Fruit fly (Drosophila melanogaster) whole organism, embryonic: ENCODE measurements around the gene Hexo1.

Source experiments
- Abd-B ChIP-seq: fragments of 200-800 bp; sonication (Bioruptor generic); optimal IDR thresholded peaks from 2 replicates; lab custom pipeline; 2018; ENCODE audit warnings: missing biosample characterization, mild to moderate bottlenecking, missing genetic modification characterization, moderate library complexity
- CG10321 ChIP-seq: fragments of 200-800 bp; sonication (Bioruptor generic); IDR thresholded peaks from 2 replicates; pipeline ENCODE4 v1.3.6; 2022; ENCODE audit warnings: missing biosample characterization, missing genetic modification characterization
- CG12219 ChIP-seq: fragments of 200-800 bp; sonication (Bioruptor generic); optimal IDR thresholded peaks from 3 replicates; lab custom pipeline; 2018; ENCODE audit warnings: missing biosample characterization, mild to moderate bottlenecking, missing genetic modification characterization
- CG12236 ChIP-seq: fragments of 200-800 bp; sonication (Bioruptor generic); optimal IDR thresholded peaks from 2 replicates; lab custom pipeline; 2016; ENCODE audit warnings: missing biosample characterization, missing genetic modification characterization
- CG12659 ChIP-seq: fragments of 200-800 bp; sonication (Bioruptor generic); optimal IDR thresholded peaks from 3 replicates; lab custom pipeline; 2017; ENCODE audit warnings: mild to moderate bottlenecking, missing biosample characterization, missing genetic modification reagents, missing genetic modification characterization
- CG12769 ChIP-seq: fragments of 200-800 bp; sonication (Bioruptor generic); optimal IDR thresholded peaks from 2 replicates; lab custom pipeline; 2019; ENCODE audit warnings: missing biosample characterization, mild to moderate bottlenecking, missing genetic modification characterization, moderate library complexity
- CG13287 ChIP-seq: fragments of 200-800 bp; sonication (Bioruptor generic); IDR thresholded peaks from 2 replicates; pipeline ENCODE4 v1.3.6; 2022; ENCODE audit warnings: missing biosample characterization, missing genetic modification characterization; ENCODE audit not compliant: partially characterized antibody
- CG13296 ChIP-seq: fragments of 200-800 bp; sonication (Bioruptor generic); optimal IDR thresholded peaks from 3 replicates; lab custom pipeline; 2018; ENCODE audit warnings: missing biosample characterization, mild to moderate bottlenecking, missing genetic modification characterization
- CG13424 ChIP-seq: fragments of 200-800 bp; sonication (Bioruptor generic); optimal IDR thresholded peaks from 2 replicates; lab custom pipeline; 2019; ENCODE audit warnings: missing biosample characterization, mild to moderate bottlenecking, missing genetic modification characterization, moderate library complexity
- CG14441 ChIP-seq: fragments of 200-800 bp; sonication (Bioruptor generic); IDR thresholded peaks from 2 replicates; pipeline ENCODE4 v1.3.6; 2022; ENCODE audit warnings: missing biosample characterization, missing genetic modification characterization
- CG14667 ChIP-seq: fragments of 200-800 bp; sonication (Bioruptor generic); IDR thresholded peaks from 2 replicates; pipeline ENCODE4 v1.3.6; 2022; ENCODE audit warnings: missing biosample characterization, missing genetic modification characterization
- CG1647 ChIP-seq: fragments of 200-800 bp; sonication (Bioruptor generic); optimal IDR thresholded peaks from 3 replicates; lab custom pipeline; 2016; ENCODE audit warnings: missing biosample characterization, missing genetic modification characterization
- CG17568 ChIP-seq: fragments of 200-800 bp; sonication (Bioruptor generic); optimal IDR thresholded peaks from 2 replicates; lab custom pipeline; 2018; ENCODE audit warnings: missing biosample characterization, mild to moderate bottlenecking, missing genetic modification characterization, moderate library complexity
- CG17802 ChIP-seq: fragments of 200-800 bp; sonication (Bioruptor generic); optimal IDR thresholded peaks from 2 replicates; lab custom pipeline; 2018; ENCODE audit warnings: missing biosample characterization, mild to moderate bottlenecking, missing genetic modification characterization, moderate library complexity
- CG4404 ChIP-seq: fragments of 200-800 bp; sonication (Bioruptor generic); IDR thresholded peaks from 2 replicates; pipeline ENCODE4 v1.3.6; 2022; ENCODE audit warnings: missing biosample characterization, missing genetic modification characterization
- CG4854 ChIP-seq: fragments of 200-800 bp; sonication (Bioruptor generic); optimal IDR thresholded peaks from 2 replicates; lab custom pipeline; 2016; ENCODE audit warnings: missing biosample characterization, missing genetic modification characterization, inconsistent platforms
- CG5245 ChIP-seq: fragments of 200-800 bp; sonication (Bioruptor generic); optimal IDR thresholded peaks from 3 replicates; lab custom pipeline; 2016; ENCODE audit warnings: missing biosample characterization, missing genetic modification characterization
- CG6654 ChIP-seq: fragments of 200-800 bp; sonication (Bioruptor generic); optimal IDR thresholded peaks from 2 replicates; lab custom pipeline; 2017; ENCODE audit warnings: missing biosample characterization, mild to moderate bottlenecking, missing genetic modification characterization
- CG7963 ChIP-seq: fragments of 200-800 bp; sonication (Bioruptor generic); IDR thresholded peaks from 3 replicates; pipeline ENCODE4 v1.3.6; 2022; ENCODE audit warnings: missing biosample characterization, missing genetic modification characterization; ENCODE audit not compliant: partially characterized antibody
- Camta ChIP-seq: fragments of 200-800 bp; sonication (Bioruptor generic); optimal IDR thresholded peaks from 2 replicates; lab custom pipeline; 2016; ENCODE audit warnings: missing biosample characterization, missing genetic modification characterization
- Chrac-16 ChIP-seq: fragments of 200-800 bp; sonication (Bioruptor generic); optimal IDR thresholded peaks from 3 replicates; lab custom pipeline; 2016; ENCODE audit warnings: missing biosample characterization, missing genetic modification characterization
- Dek ChIP-seq: fragments of 200-800 bp; sonication (Bioruptor generic); optimal IDR thresholded peaks from 3 replicates; lab custom pipeline; 2019; ENCODE audit warnings: missing biosample characterization, mild to moderate bottlenecking, missing genetic modification characterization, moderate library complexity
- GATAe ChIP-seq: fragments of 200-800 bp; sonication (Bioruptor generic); conservative IDR thresholded peaks from 2 replicates; pipeline ENCODE4 v1.3.6; 2022; ENCODE audit warnings: missing biosample characterization, missing genetic modification characterization
- Mes4 ChIP-seq: fragments of 200-800 bp; sonication (Bioruptor generic); optimal IDR thresholded peaks from 2 replicates; lab custom pipeline; 2016; ENCODE audit warnings: missing biosample characterization, missing genetic modification characterization
- Poxn ChIP-seq: fragments of 200-800 bp; sonication (Bioruptor generic); IDR thresholded peaks from 2 replicates; pipeline ENCODE4 v1.3.6; 2022; ENCODE audit warnings: missing biosample characterization, missing genetic modification characterization
- Sox102F ChIP-seq: fragments of 200-800 bp; sonication (Bioruptor generic); optimal IDR thresholded peaks from 2 replicates; lab custom pipeline; 2018; ENCODE audit warnings: missing biosample characterization, mild to moderate bottlenecking, missing genetic modification characterization, moderate library complexity
- btn ChIP-seq: fragments of 200-800 bp; sonication (Bioruptor generic); optimal IDR thresholded peaks from 2 replicates; lab custom pipeline; 2016; ENCODE audit warnings: missing biosample characterization, missing genetic modification characterization
- cg ChIP-seq: fragments of 200-800 bp; sonication (Bioruptor generic); optimal IDR thresholded peaks from 3 replicates; lab custom pipeline; 2019; ENCODE audit warnings: missing biosample characterization, mild to moderate bottlenecking, missing genetic modification characterization, moderate library complexity
- chm ChIP-seq: fragments of 200-800 bp; sonication (Bioruptor generic); IDR thresholded peaks from 2 replicates; pipeline ENCODE4 v1.3.6; 2022; ENCODE audit warnings: missing biosample characterization, missing genetic modification characterization
- croc ChIP-seq: fragments of 200-800 bp; sonication (Bioruptor generic); conservative IDR thresholded peaks from 3 replicates; pipeline ENCODE4 v1.3.6; 2022; ENCODE audit warnings: missing biosample characterization, missing genetic modification characterization
- cwo ChIP-seq: fragments of 200-800 bp; sonication (Bioruptor generic); optimal IDR thresholded peaks from 3 replicates; lab custom pipeline; 2017; ENCODE audit warnings: missing biosample characterization, missing genetic modification characterization, mild to moderate bottlenecking, moderate library complexity, missing genetic modification reagents
- ems ChIP-seq: fragments of 200-800 bp; sonication (Bioruptor generic); optimal IDR thresholded peaks from 3 replicates; lab custom pipeline; 2016; ENCODE audit warnings: missing biosample characterization, missing genetic modification characterization
- en ChIP-seq: fragments of 200-800 bp; sonication (Bioruptor generic); optimal IDR thresholded peaks from 2 replicates; lab custom pipeline; 2016; ENCODE audit warnings: missing biosample characterization, missing genetic modification characterization
- ewg ChIP-seq: fragments of 200-800 bp; sonication (Bioruptor generic); optimal IDR thresholded peaks from 3 replicates; lab custom pipeline; 2017; ENCODE audit warnings: mild to moderate bottlenecking, missing biosample characterization, missing genetic modification reagents, missing genetic modification characterization
- lilli ChIP-seq: fragments of 200-800 bp; sonication (Bioruptor generic); optimal IDR thresholded peaks from 3 replicates; lab custom pipeline; 2016; ENCODE audit warnings: missing biosample characterization, missing genetic modification characterization
- mirr ChIP-seq: fragments of 200-800 bp; sonication (Bioruptor generic); optimal IDR thresholded peaks from 3 replicates; lab custom pipeline; 2018; ENCODE audit warnings: missing biosample characterization, mild to moderate bottlenecking, missing genetic modification characterization
- mld ChIP-seq: fragments of 200-800 bp; sonication (Bioruptor generic); IDR thresholded peaks from 3 replicates; pipeline ENCODE4 v1.3.6; 2022; ENCODE audit warnings: missing biosample characterization, missing genetic modification characterization; ENCODE audit not compliant: partially characterized antibody
- otp ChIP-seq: fragments of 200-800 bp; sonication (Bioruptor generic); IDR thresholded peaks from 3 replicates; pipeline ENCODE4, ENCODE4 v1.3.6; 2022; ENCODE audit warnings: missing biosample characterization, missing genetic modification characterization
- p53 ChIP-seq: fragments of 200-800 bp; sonication (Bioruptor generic); optimal IDR thresholded peaks from 2 replicates; lab custom pipeline; 2016; ENCODE audit warnings: missing biosample characterization, missing genetic modification characterization
- pb ChIP-seq: fragments of 200-800 bp; sonication (Bioruptor generic); optimal IDR thresholded peaks from 3 replicates; lab custom pipeline; 2016; ENCODE audit warnings: missing biosample characterization, missing genetic modification characterization
- phol ChIP-seq: fragments of 200-800 bp; sonication (Bioruptor generic); optimal IDR thresholded peaks from 3 replicates; lab custom pipeline; 2018; ENCODE audit warnings: missing biosample characterization, mild to moderate bottlenecking, missing genetic modification characterization, moderate library complexity
- pros ChIP-seq: fragments of 200-800 bp; sonication (Bioruptor generic); optimal IDR thresholded peaks from 3 replicates; lab custom pipeline; 2019; ENCODE audit warnings: missing biosample characterization, mild to moderate bottlenecking, missing genetic modification characterization, moderate library complexity
- rib ChIP-seq: fragments of 200-800 bp; sonication (Bioruptor generic); IDR thresholded peaks from 2 replicates; pipeline ENCODE4 v1.3.6; 2022; ENCODE audit warnings: missing biosample characterization, missing genetic modification characterization
- run ChIP-seq: fragments of 200-800 bp; sonication (Bioruptor generic); optimal IDR thresholded peaks from 3 replicates; lab custom pipeline; 2018; ENCODE audit warnings: missing biosample characterization, mild to moderate bottlenecking, missing genetic modification characterization
- scrt ChIP-seq: fragments of 200-800 bp; sonication (Bioruptor generic); optimal IDR thresholded peaks from 2 replicates; lab custom pipeline; 2018; ENCODE audit warnings: missing biosample characterization, mild to moderate bottlenecking, missing genetic modification characterization, moderate library complexity
- shn ChIP-seq: fragments of 200-800 bp; sonication (Bioruptor generic); optimal IDR thresholded peaks from 3 replicates; lab custom pipeline; 2016; ENCODE audit warnings: missing biosample characterization, missing genetic modification characterization
- so ChIP-seq: fragments of 200-800 bp; sonication (Bioruptor generic); IDR thresholded peaks from 3 replicates; pipeline ENCODE4 v1.3.6; 2022; ENCODE audit warnings: missing biosample characterization, missing genetic modification characterization
- sr ChIP-seq: fragments of 200-800 bp; sonication (Bioruptor generic); IDR thresholded peaks from 3 replicates; pipeline ENCODE4 v1.3.6; 2022; ENCODE audit warnings: missing biosample characterization, missing genetic modification characterization
- tup ChIP-seq: fragments of 200-800 bp; sonication (Bioruptor generic); optimal IDR thresholded peaks from 2 replicates; lab custom pipeline; 2016; ENCODE audit warnings: missing biosample characterization, mild to moderate bottlenecking, missing genetic modification characterization, moderate library complexity
- usp ChIP-seq: fragments of >200 bp; optimal IDR thresholded peaks from 2 replicates; lab custom pipeline; 2017; ENCODE audit warnings: missing biosample characterization, missing genetic modification characterization
- z ChIP-seq: fragments of 200-800 bp; sonication (Bioruptor generic); IDR thresholded peaks from 3 replicates; pipeline ENCODE4 v1.3.6; 2022; ENCODE audit warnings: missing biosample characterization, missing genetic modification characterization

Hexo1 gene

DNA sequence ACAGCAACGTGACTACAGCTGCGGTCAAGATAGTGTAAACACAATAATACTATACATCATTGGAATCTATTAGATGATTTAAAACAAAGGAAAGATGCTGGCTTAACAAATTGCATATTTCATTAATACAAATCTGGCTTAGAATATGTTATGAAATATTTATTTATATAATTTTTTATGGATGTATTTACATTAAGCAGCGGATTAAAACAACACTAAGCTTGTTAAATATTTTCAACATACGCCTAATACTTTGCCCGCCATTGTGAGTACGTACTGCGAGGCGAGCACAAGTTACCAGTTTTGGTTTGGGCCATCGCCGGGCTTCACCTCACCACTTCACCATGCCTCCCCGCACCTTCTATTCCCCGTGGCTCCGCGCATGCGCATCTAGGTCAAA is 18.5 kb upstream of the Hexo1 start (continued):
- TF ChIP-seq CG12236 (GFP tag; lab: Kevin White, UChicago) (no peak), rib (GFP tag; lab: Robert Waterston, UW) (no peak), CG12219 (peak; percentile 60), z (GFP tag; lab: Robert Waterston, UW) (no peak), sr (GFP tag; lab: Robert Waterston, UW) (no peak), ewg (peak; percentile 46), CG12769 (tag; lab: Kevin White, UChicago) (peak; percentile 28), so (GFP tag; lab: Robert Waterston, UW) (peak; percentile 59; the same call in 2 of the 3 replicates), Poxn (GFP tag; lab: Robert Waterston, UW) (no peak), croc (peak; percentile 60), cwo (GFP tag; lab: Kevin White, UChicago) (peak; percentile 68), tup (no peak), btn (GFP tag; lab: Kevin White, UChicago) (no peak), Chrac-16 (GFP tag; lab: Kevin White, UChicago) (peak; percentile 48), lilli (GFP tag; lab: Kevin White, UChicago) (no peak), shn (no peak), CG7963 (GFP tag; lab: Robert Waterston, UW) (no peak), CG13296 (GFP tag; lab: Kevin White, UChicago) (peak; percentile 74), CG14667 (GFP tag; lab: Robert Waterston, UW) (peak; percentile 35; the same call in 1 of the 2 replicates), scrt (GFP tag; lab: Kevin White, UChicago) (peak; percentile 58), p53 (GFP tag; lab: Kevin White, UChicago) (no peak), GATAe (GFP tag; lab: Robert Waterston, UW) (no peak), CG13424 (tag; lab: Kevin White, UChicago) (peak; percentile 82), cg (no peak), Dek (tag; lab: Kevin White, UChicago) (peak; percentile 50), run (tag; lab: Kevin White, UChicago) (peak; percentile 72), mirr (no peak), CG1647 (GFP tag; lab: Kevin White, UChicago) (no peak), CG4404 (GFP tag; lab: Robert Waterston, UW) (peak; percentile 35; the same call in 1 of the 2 replicates), CG6654 (GFP tag; lab: Kevin White, UChicago) (no peak), mld (GFP tag; lab: Robert Waterston, UW) (no peak), CG12659 (GFP tag; lab: Kevin White, UChicago) (peak; percentile 65), CG17802 (tag; lab: Kevin White, UChicago) (no peak), CG13287 (GFP tag; lab: Robert Waterston, UW) (no peak), Mes4 (GFP tag; lab: Kevin White, UChicago) (no peak), usp (GFP tag; lab: Kevin White, UChicago) (no peak), Camta (GFP tag; lab: Kevin White, UChicago) (no peak), phol (tag; lab: Kevin White, UChicago) (peak; percentile 81), chm (no peak), pb (GFP tag; lab: Kevin White, UChicago) (no peak), CG10321 (GFP tag; lab: Robert Waterston, UW) (0 out of 2 replicates have a peak, but pooled peaks have one; percentile 17), CG5245 (GFP tag; lab: Kevin White, UChicago) (peak; percentile 34), Sox102F (GFP tag; lab: Kevin White, UChicago) (no peak), CG14441 (GFP tag; lab: Robert Waterston, UW) (peak; percentile 53), pros (GFP tag; lab: Kevin White, UChicago) (no peak), CG4854 (GFP tag; lab: Kevin White, UChicago) (no peak), Abd-B (GFP tag; lab: Kevin White, UChicago) (peak; percentile 65), ems (GFP tag; lab: Kevin White, UChicago) (no peak), otp (GFP tag; lab: Robert Waterston, UW) (no peak), CG17568 (GFP tag; lab: Kevin White, UChicago) (peak; percentile 48), en (GFP tag; lab: Kevin White, UChicago) (no peak)
